Worm (Caenorhabditis elegans) whole organism, L1 larva: ENCODE data around the gene let-765.

Source experiments
- elt-3 ChIP-seq, 6 experiments: fragments of 150-350 bp in 1 of 6; sonication (generic microtip); optimal IDR thresholded peaks; 2 replicates each; lab custom pipeline; 2017 to 2018; ENCODE audit warnings: missing biosample characterization in 6 of 6, missing genetic modification characterization in 6 of 6, inconsistent platforms in 1 of 6
- lsy-2 ChIP-seq, 2 experiments: fragments of 150-350 bp; optimal IDR thresholded peaks; 2 replicates each; lab custom pipeline; 2014; ENCODE audit warnings: missing biosample characterization in 2 of 2, missing genetic modification characterization in 2 of 2
- pax-3 ChIP-seq: fragments of 200-800 bp; sonication (Bioruptor generic); optimal IDR thresholded peaks from 2 replicates; lab custom pipeline; 2018; ENCODE audit warnings: mild to moderate bottlenecking, missing genetic modification characterization, moderate library complexity, missing compliant biosample characterization
- sox-4 ChIP-seq: sonication (generic microtip); optimal IDR thresholded peaks from 2 replicates; lab custom pipeline; 2016; ENCODE audit warnings: missing genetic modification characterization, missing compliant biosample characterization
- ztf-11 ChIP-seq, 2 experiments: sonication (generic microtip); optimal IDR thresholded peaks; 2 replicates each; lab custom pipeline; 2016 to 2017; ENCODE audit warnings: missing genetic modification characterization in 2 of 2, missing biosample characterization in 1 of 2, missing compliant biosample characterization in 1 of 2

- TF ChIP-seq pax-3: no peak
- no peak for TF ChIP-seq sox-4
- TF ChIP-seq ztf-11 (tag; optimal IDR thresholded peaks at IDR 0.05; lab: Kevin White, UChicago): no peak
- no peak for TF ChIP-seq elt-3 (tag; optimal IDR thresholded peaks at IDR 0.05; lab: Kevin White, UChicago)
- no peak for TF ChIP-seq lsy-2 (tag; optimal IDR thresholded peaks at IDR 0.05; lab: Kevin White, UChicago)
These were observed 21.6 kb downstream of the let-765 start, which contains the start of gene F27B3.8 for ce11 chrIII:6579398-6579797.
